Worm (Caenorhabditis elegans): Measurements from ENCODE around the gene T05H4.15.

ce11 chrV:6453122-6453521 lies 11.6 kb upstream of the T05H4.15 start, which contains the start of gene acl-9:
- no peak for TF ChIP-seq him-1 (tag; optimal IDR thresholded peaks at IDR 0.05)
- no peak for TF ChIP-seq W03F9.2 (tag; optimal IDR thresholded peaks at IDR 0.05)
- TF ChIP-seq dao-5 (tag; optimal IDR thresholded peaks at IDR 0.05), result no peak

All from whole organism, L4/young adult.